Fruit fly (Drosophila melanogaster) whole organism, prepupa: ENCODE data around the gene Grip128.

Source experiments
- CG1621 ChIP-seq: fragments of 200-800 bp; sonication (Bioruptor generic); optimal IDR thresholded peaks from 3 replicates; lab custom pipeline; 2018; ENCODE audit warnings: missing biosample characterization, mild to moderate bottlenecking, missing genetic modification characterization
- CG34406 ChIP-seq: fragments of 200-800 bp; sonication (Bioruptor generic); optimal IDR thresholded peaks from 3 replicates; lab custom pipeline; 2016; ENCODE audit warnings: missing biosample characterization, missing genetic modification characterization
- CG3919 ChIP-seq: fragments of 200-800 bp; sonication (Bioruptor generic); optimal IDR thresholded peaks from 3 replicates; lab custom pipeline; 2016; ENCODE audit warnings: missing biosample characterization, missing genetic modification characterization
- CG6163 ChIP-seq: fragments of 200-800 bp; sonication (Bioruptor generic); IDR thresholded peaks from 3 replicates; pipeline ENCODE4 v1.3.6; 2022; ENCODE audit warnings: missing biosample characterization, missing genetic modification characterization
- CG6276 ChIP-seq: fragments of 200-800 bp; sonication (Bioruptor generic); optimal IDR thresholded peaks from 2 replicates; lab custom pipeline; 2017; ENCODE audit warnings: missing biosample characterization, mild to moderate bottlenecking, missing genetic modification characterization
- CG6792 ChIP-seq: fragments of 200-800 bp; sonication (Bioruptor generic); optimal IDR thresholded peaks from 3 replicates; lab custom pipeline; 2016; ENCODE audit warnings: missing biosample characterization, missing genetic modification characterization
- CG6808 ChIP-seq: fragments of 200-800 bp; sonication (Bioruptor generic); optimal IDR thresholded peaks from 3 replicates; lab custom pipeline; 2017; ENCODE audit warnings: missing biosample characterization, missing genetic modification characterization, mild to moderate bottlenecking, moderate library complexity, missing genetic modification reagents
- CG6854 ChIP-seq: fragments of 200-800 bp; sonication (Bioruptor generic); optimal IDR thresholded peaks from 2 replicates; lab custom pipeline; 2017; ENCODE audit warnings: missing biosample characterization, mild to moderate bottlenecking, missing genetic modification characterization
- CG8119 ChIP-seq: fragments of 200-800 bp; sonication (Bioruptor generic); IDR thresholded peaks from 3 replicates; pipeline ENCODE4 v1.3.6; 2022; ENCODE audit warnings: missing biosample characterization, missing genetic modification characterization
- CG8319 ChIP-seq: fragments of 200-800 bp; sonication (Bioruptor generic); optimal IDR thresholded peaks from 3 replicates; lab custom pipeline; 2016; ENCODE audit warnings: missing biosample characterization, missing genetic modification characterization
- Eip78C ChIP-seq: fragments of 200-800 bp; sonication (Bioruptor generic); peaks from one replicate; lab custom pipeline; 2016; ENCODE audit warnings: missing biosample characterization, missing genetic modification characterization
- Eip93F ChIP-seq: fragments of 200-800 bp; sonication (Bioruptor generic); optimal IDR thresholded peaks from 2 replicates; lab custom pipeline; 2016; ENCODE audit warnings: missing biosample characterization, mild to moderate bottlenecking, missing genetic modification characterization
- Ets21C ChIP-seq: fragments of 200-800 bp; sonication (Bioruptor generic); optimal IDR thresholded peaks from 3 replicates; lab custom pipeline; 2016; ENCODE audit warnings: missing biosample characterization, missing genetic modification characterization
- Ets96B ChIP-seq: fragments of 200-800 bp; optimal IDR thresholded peaks from 2 replicates; lab custom pipeline; 2019; ENCODE audit warnings: missing biosample characterization, mild to moderate bottlenecking, missing genetic modification characterization, moderate library complexity
- Gug ChIP-seq: fragments of 200-800 bp; sonication (Bioruptor generic); IDR thresholded peaks from 2 replicates; pipeline ENCODE4 v1.3.6; 2022; ENCODE audit warnings: missing biosample characterization, missing genetic modification characterization
- Hr38 ChIP-seq: sonication (Bioruptor generic); optimal IDR thresholded peaks from 2 replicates; lab custom pipeline; 2016; ENCODE audit warnings: missing biosample characterization, missing genetic modification characterization
- Hr4 ChIP-seq: fragments of 200-800 bp; sonication (Bioruptor generic); optimal IDR thresholded peaks from 3 replicates; lab custom pipeline; 2016; ENCODE audit warnings: missing biosample characterization, missing genetic modification characterization
- Met ChIP-seq: fragments of 200-800 bp; sonication (Bioruptor generic); optimal IDR thresholded peaks from 3 replicates; lab custom pipeline; 2016; ENCODE audit warnings: missing biosample characterization, missing genetic modification characterization
- OdsH ChIP-seq: fragments of 200-800 bp; sonication (Bioruptor generic); optimal IDR thresholded peaks from 3 replicates; lab custom pipeline; 2016; ENCODE audit warnings: missing biosample characterization, missing genetic modification characterization
- Sox14 ChIP-seq: fragments of 200-800 bp; sonication (Bioruptor generic); optimal IDR thresholded peaks from 3 replicates; lab custom pipeline; 2016; ENCODE audit warnings: missing biosample characterization, missing genetic modification characterization
- dsx ChIP-seq: fragments of 200-800 bp; optimal IDR thresholded peaks from 3 replicates; lab custom pipeline; 2019; ENCODE audit warnings: missing biosample characterization, mild to moderate bottlenecking, missing genetic modification characterization, moderate library complexity; ENCODE audit not compliant: poor library complexity, severe bottlenecking
- eg ChIP-seq: fragments of 200-800 bp; sonication (Bioruptor generic); IDR thresholded peaks from 3 replicates; pipeline ENCODE4 v1.3.6; 2022; ENCODE audit warnings: missing biosample characterization, missing genetic modification characterization
- esn ChIP-seq: fragments of 200-800 bp; sonication (Bioruptor generic); optimal IDR thresholded peaks from 2 replicates; lab custom pipeline; 2016; ENCODE audit warnings: missing biosample characterization, mild to moderate bottlenecking, missing genetic modification characterization, moderate library complexity
- fd59A ChIP-seq: fragments of 200-800 bp; sonication (Bioruptor generic); optimal IDR thresholded peaks from 2 replicates; lab custom pipeline; 2017; ENCODE audit warnings: missing biosample characterization, mild to moderate bottlenecking, missing genetic modification characterization, missing genetic modification reagents
- fd85E ChIP-seq: fragments of 200-800 bp; sonication (Bioruptor generic); optimal IDR thresholded peaks from 3 replicates; lab custom pipeline; 2016; ENCODE audit warnings: missing biosample characterization, missing genetic modification characterization
- fkh ChIP-seq: fragments of 200-800 bp; sonication (Bioruptor generic); optimal IDR thresholded peaks from 3 replicates; lab custom pipeline; 2017; ENCODE audit warnings: missing biosample characterization, mild to moderate bottlenecking, missing genetic modification characterization, moderate library complexity
- pdm3 ChIP-seq: fragments of 200-800 bp; sonication (Bioruptor generic); optimal IDR thresholded peaks from 3 replicates; lab custom pipeline; 2016; ENCODE audit warnings: missing biosample characterization, missing genetic modification characterization
- salr ChIP-seq, 2 experiments: fragments of 200-800 bp; sonication (Bioruptor generic); optimal IDR thresholded peaks; 3 replicates each; lab custom pipeline; 2016 to 2018; ENCODE audit warnings: missing biosample characterization in 2 of 2, missing genetic modification characterization in 2 of 2, mild to moderate bottlenecking in 1 of 2
- spab ChIP-seq: fragments of 200-800 bp; sonication (Bioruptor generic); optimal IDR thresholded peaks from 2 replicates; lab custom pipeline; 2017; ENCODE audit warnings: missing biosample characterization, mild to moderate bottlenecking, missing genetic modification characterization, missing genetic modification reagents
- ss ChIP-seq, 2 experiments: fragments of 200-800 bp; sonication (Bioruptor generic); optimal IDR thresholded peaks; 2 replicates in 1 of 2; 3 replicates in 1 of 2; lab custom pipeline; 2017 to 2018; ENCODE audit warnings: mild to moderate bottlenecking in 2 of 2, missing biosample characterization in 2 of 2, missing genetic modification characterization in 2 of 2, moderate library complexity in 1 of 2
- svp ChIP-seq: fragments of 200-800 bp; sonication (Bioruptor generic); peaks from one replicate; lab custom pipeline; 2016; ENCODE audit warnings: missing biosample characterization, missing genetic modification characterization
- vri ChIP-seq: fragments of 200-800 bp; sonication (Bioruptor generic); optimal IDR thresholded peaks from 3 replicates; lab custom pipeline; 2016; ENCODE audit warnings: missing biosample characterization, mild to moderate bottlenecking, missing genetic modification characterization

The Grip128 gene

dm6 chrX:15483010-15483802 is 11.3 kb upstream of the Grip128 start:
- TF ChIP-seq eg (GFP tag; lab: Robert Waterston, UW) (no peak), Eip78C (peak; percentile 28)

DNA sequence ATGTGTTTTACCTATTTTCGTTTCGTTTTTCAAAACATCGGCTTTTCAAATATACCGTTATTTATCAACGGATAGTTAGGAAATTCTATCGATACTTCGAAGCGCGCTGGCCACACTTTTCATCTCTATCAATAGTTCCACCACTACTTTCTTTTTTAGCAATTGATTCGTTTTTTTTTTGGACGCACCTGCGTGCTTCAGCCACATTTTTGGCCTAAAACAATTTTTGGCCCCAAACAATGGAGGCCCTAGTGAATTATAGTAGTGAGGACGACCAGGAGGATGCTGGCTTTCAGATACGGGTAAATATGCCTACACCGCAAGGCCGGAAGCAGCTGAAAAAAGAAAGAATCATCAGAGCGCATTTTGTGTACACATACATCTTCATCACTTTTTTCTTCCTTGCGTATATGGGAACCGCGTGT is 10.3 kb upstream of the Grip128 start, which contains the start of gene CG6340:
CG6340 (plus strand) TSS at position 139 of the 425 bp plus-strand sequence.
- TF ChIP-seq Sox14 (GFP tag; lab: Kevin White, UChicago) (peak; percentile 13), ss (GFP tag; optimal IDR thresholded peaks at IDR 0.05; lab: Kevin White, UChicago) (peak; percentile 36 to 66), CG6854 (GFP tag; lab: Kevin White, UChicago) (peak; percentile 18), svp (GFP tag; lab: Kevin White, UChicago) (no peak), CG6163 (0 out of 3 replicates have a peak, but pooled peaks have one; percentile 25), pdm3 (GFP tag; lab: Kevin White, UChicago) (no peak), fd59A (GFP tag; lab: Kevin White, UChicago) (no peak), vri (no peak), spab (GFP tag; lab: Kevin White, UChicago) (no peak), salr (GFP tag; optimal IDR thresholded peaks at IDR 0.05; lab: Kevin White, UChicago) (no peak), fkh (GFP tag; lab: Kevin White, UChicago) (peak; percentile 22), CG8319 (GFP tag; lab: Kevin White, UChicago) (no peak), CG1621 (tag; lab: Kevin White, UChicago) (no peak), OdsH (GFP tag; lab: Kevin White, UChicago) (no peak), Ets21C (GFP tag; lab: Kevin White, UChicago) (no peak), CG6792 (GFP tag; lab: Kevin White, UChicago) (no peak), Hr38 (no peak), CG6808 (GFP tag; lab: Kevin White, UChicago) (peak; percentile 41), eg (GFP tag; lab: Robert Waterston, UW) (no peak), dsx (GFP tag; lab: Kevin White, UChicago) (peak; percentile 5), esn (GFP tag; lab: Kevin White, UChicago) (no peak), Ets96B (tag; lab: Kevin White, UChicago) (peak; percentile 13), Eip93F (GFP tag; lab: Kevin White, UChicago) (no peak), Hr4 (GFP tag; lab: Kevin White, UChicago) (no peak)

DNA sequence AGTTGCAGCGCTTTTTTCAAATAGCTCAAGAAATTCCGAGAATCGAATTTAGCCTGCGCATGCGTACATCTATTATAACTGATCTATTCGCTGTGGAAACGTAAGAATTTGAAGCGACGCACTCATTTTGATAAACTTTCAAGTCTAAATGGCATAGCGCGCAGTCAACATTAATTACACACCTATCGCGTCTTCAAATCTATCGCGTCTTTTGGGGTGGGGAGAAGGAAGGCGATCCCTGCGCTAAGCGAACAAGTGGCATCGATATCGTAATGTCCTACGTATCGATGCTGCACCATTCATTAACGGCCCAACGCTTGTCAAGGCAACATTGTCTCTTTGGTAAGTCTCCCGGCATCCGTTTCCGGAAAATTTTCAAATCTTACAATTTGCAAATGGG is 3.9 kb upstream of the Grip128 start, which contains the start of gene CG6324:
CG6324 (plus strand) TSS at position 301 of the 400 bp plus-strand sequence.
- peak; percentile 7 for TF ChIP-seq dsx (GFP tag; lab: Kevin White, UChicago)
- TF ChIP-seq CG1621 (tag; lab: Kevin White, UChicago), result no peak
- no peak for TF ChIP-seq CG3919 (GFP tag; lab: Kevin White, UChicago)
- TF ChIP-seq, all 60 proteins: peak for 1

DNA sequence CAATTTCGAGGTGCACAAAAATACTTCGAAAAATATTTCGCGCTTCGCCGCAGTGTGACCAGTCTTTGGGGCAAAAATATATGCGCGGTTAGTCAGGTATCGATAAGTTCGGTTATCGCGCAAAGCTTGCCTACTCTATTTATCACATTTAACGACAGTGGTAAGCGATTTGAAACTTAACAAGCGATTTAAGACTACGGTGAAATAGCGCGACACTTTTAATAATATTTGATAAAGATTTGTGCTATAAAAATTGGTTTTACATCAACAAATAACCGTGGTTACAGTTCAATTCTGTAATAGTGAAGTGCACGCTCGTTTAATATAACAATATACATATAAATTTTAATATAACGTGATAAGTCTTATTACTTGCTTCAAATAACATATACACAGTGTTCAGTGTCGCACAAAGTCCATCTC is 3.5 kb upstream of the Grip128 start, which contains the start of gene mh:
mh (minus strand) TSS at position 34 of the 423 bp plus-strand sequence.
- TF ChIP-seq eg (GFP tag; lab: Robert Waterston, UW) (0 out of 3 replicates have a peak, but pooled peaks have one; percentile 22), CG6276 (GFP tag; lab: Kevin White, UChicago) (no peak), fd85E (GFP tag; lab: Kevin White, UChicago) (no peak), Gug (GFP tag; lab: Robert Waterston, UW) (no peak), Sox14 (GFP tag; lab: Kevin White, UChicago) (no peak), CG34406 (GFP tag; lab: Kevin White, UChicago) (no peak), CG8119 (GFP tag; lab: Robert Waterston, UW) (no peak), Met (GFP tag; lab: Kevin White, UChicago) (no peak)
